Worm (Caenorhabditis elegans): ENCODE data around the gene C29F9.6.

C29F9.6 gene

ce11 chrIII:69652-70051 is 45.1 kb upstream of the C29F9.6 start, which contains the start of gene spt-4:
Gene spt-4 (minus strand): TSS chrIII:69752.
- TF ChIP-seq vab-15 (tag; optimal IDR thresholded peaks at IDR 0.05) (no peak), zip-4 (GFP tag; optimal IDR thresholded peaks at IDR 0.05) (no peak), fos-1 (tag; optimal IDR thresholded peaks at IDR 0.05) (no peak), hpl-2 (GFP tag; optimal IDR thresholded peaks at IDR 0.05) (no peak), nhr-237 (tag; optimal IDR thresholded peaks at IDR 0.05) (no peak), pqm-1 (tag; optimal IDR thresholded peaks at IDR 0.05) (no peak), hlh-17 (GFP tag; optimal IDR thresholded peaks at IDR 0.05; ENCODE audit: borderline replicate concordance) (no peak), efl-1 (optimal IDR thresholded peaks at IDR 0.05) (no peak), efl-1 (GFP tag; optimal IDR thresholded peaks at IDR 0.05 in 1 of 2) (no peak), tlp-1 (tag; optimal IDR thresholded peaks at IDR 0.05) (no peak), unc-30 (tag; optimal IDR thresholded peaks at IDR 0.05) (no peak), nhr-28 (tag; optimal IDR thresholded peaks at IDR 0.05) (no peak), ama-1 (optimal IDR thresholded peaks at IDR 0.05) (no peak), C16A3.4 (tag; optimal IDR thresholded peaks at IDR 0.05) (no peak), C34B4.2 (tag; optimal IDR thresholded peaks at IDR 0.05) (no peak), nhr-20 (tag; optimal IDR thresholded peaks at IDR 0.05) (no peak), ceh-90 (tag; optimal IDR thresholded peaks at IDR 0.05) (no peak), blmp-1 (tag; optimal IDR thresholded peaks at IDR 0.05) (no peak), nhr-77 (tag; optimal IDR thresholded peaks at IDR 0.05) (no peak), nhr-11 (tag; optimal IDR thresholded peaks at IDR 0.05) (no peak), irx-1 (tag; optimal IDR thresholded peaks at IDR 0.05) (no peak)

- TF ChIP-seq unc-130 (tag; optimal IDR thresholded peaks at IDR 0.05) (no peak), hpl-2 (GFP tag; optimal IDR thresholded peaks at IDR 0.05) (no peak), lin-35 (GFP tag; optimal IDR thresholded peaks at IDR 0.05) (no peak), alr-1 (tag; optimal IDR thresholded peaks at IDR 0.05; ENCODE audit: borderline replicate concordance) (no peak), fos-1 (tag; optimal IDR thresholded peaks at IDR 0.05) (no peak), hlh-4 (tag; optimal IDR thresholded peaks at IDR 0.05) (no peak), nhr-19 (GFP tag; conservative IDR thresholded peaks at IDR 0.05) (no peak)
Measured at ce11 chrIII:72078-72477, 42.6 kb upstream of the C29F9.6 start.

ce11 chrIII:84372-84771 is 30.3 kb upstream of the C29F9.6 start:
- TF ChIP-seq fkh-10 (GFP tag; optimal IDR thresholded peaks at IDR 0.05) (no peak), nhr-85 (tag) (peak; percentile 56), efl-1 (optimal IDR thresholded peaks at IDR 0.05) (no peak), efl-1 (GFP tag; optimal IDR thresholded peaks at IDR 0.05 in 1 of 2) (peak in 1 of 2 experiments; percentile 25)

- TF ChIP-seq fos-1 (tag; optimal IDR thresholded peaks at IDR 0.05): peak; percentile 50
- TF ChIP-seq snpc-4 (tag; optimal IDR thresholded peaks at IDR 0.05): peak; percentile 42
- peak; percentile 58 for TF ChIP-seq isw-1 (GFP tag; IDR thresholded peaks at IDR 0.05)
- TF ChIP-seq nhr-77 (tag; optimal IDR thresholded peaks at IDR 0.05): peak; percentile 60
- peak; percentile 50 for TF ChIP-seq tbx-2 (tag; optimal IDR thresholded peaks at IDR 0.05)
- peak; percentile 47 for TF ChIP-seq nhr-19 (GFP tag; conservative IDR thresholded peaks at IDR 0.05)
- TF ChIP-seq blmp-1 (tag; optimal IDR thresholded peaks at IDR 0.05): peak; percentile 67
- peak; percentile 39 for TF ChIP-seq lin-13 (GFP tag; optimal IDR thresholded peaks at IDR 0.05)
- peak; percentile 4 for TF ChIP-seq jun-1 (tag; optimal IDR thresholded peaks at IDR 0.05)
- TF ChIP-seq egl-13 (tag; optimal IDR thresholded peaks at IDR 0.05): peak; percentile 49
- no peak for TF ChIP-seq alr-1 (tag; optimal IDR thresholded peaks at IDR 0.05; ENCODE audit: borderline replicate concordance)
- peak; percentile 55 for TF ChIP-seq lin-15B (tag; optimal IDR thresholded peaks at IDR 0.05)
- no peak for TF ChIP-seq aly-2 (tag; optimal IDR thresholded peaks at IDR 0.05)
- TF ChIP-seq nhr-20 (tag; optimal IDR thresholded peaks at IDR 0.05): no peak
- peak; percentile 75 to 81 for TF ChIP-seq efl-1 (optimal IDR thresholded peaks at IDR 0.05)
- peak; percentile 64 to 95 for TF ChIP-seq efl-1 (GFP tag; optimal IDR thresholded peaks at IDR 0.05 in 1 of 2)
- TF ChIP-seq lin-14 (GFP tag; optimal IDR thresholded peaks at IDR 0.05): peak; percentile 69
- TF ChIP-seq lin-35 (GFP tag; optimal IDR thresholded peaks at IDR 0.05): peak; percentile 79 to 86
- TF ChIP-seq C16A3.4 (tag; optimal IDR thresholded peaks at IDR 0.05): peak; percentile 61
- TF ChIP-seq aha-1 (tag; optimal IDR thresholded peaks at IDR 0.05): no peak
- peak; percentile 52 for TF ChIP-seq unc-130 (tag; optimal IDR thresholded peaks at IDR 0.05)
- peak; percentile 73 to 91 for TF ChIP-seq lsy-2 (tag; optimal IDR thresholded peaks at IDR 0.05)
- TF ChIP-seq rnt-1 (tag; optimal IDR thresholded peaks at IDR 0.05): peak; percentile 49
- TF ChIP-seq skn-1 (tag; optimal IDR thresholded peaks at IDR 0.05): peak; percentile 63
- peak; percentile 50 to 79 (median 65) for TF ChIP-seq dpl-1 (GFP tag; optimal IDR thresholded peaks at IDR 0.05)
- TF ChIP-seq fkh-8 (tag; optimal IDR thresholded peaks at IDR 0.05): peak; percentile 74
- TF ChIP-seq F16B12.6 (tag; optimal IDR thresholded peaks at IDR 0.05): peak; percentile 38
- no peak for TF ChIP-seq nhr-28 (tag; optimal IDR thresholded peaks at IDR 0.05)
- peak; percentile 43 to 81 (median 60) for TF ChIP-seq ceh-82 (tag; optimal IDR thresholded peaks at IDR 0.05)
- TF ChIP-seq xbp-1 (tag; optimal IDR thresholded peaks at IDR 0.05): peak; percentile 58
- TF ChIP-seq elt-3 (tag; optimal IDR thresholded peaks at IDR 0.05): peak in 1 of 6 experiments; percentile 50
- TF ChIP-seq fkh-10 (GFP tag; optimal IDR thresholded peaks at IDR 0.05): peak; percentile 32
Measured at ce11 chrIII:86316-86715, 28.4 kb upstream of the C29F9.6 start, which contains the start of gene attf-3. Gene attf-3 (minus strand): TSS chrIII:86384.
